Worm (Caenorhabditis elegans) whole organism, L2 larva: ENCODE measurements around the gene tag-275.
A peak's percentile ranks its signal among the peaks of the same experiment; 100 is the strongest.

Experiments used
- C34F6.9 ChIP-seq: fragments of 150-350 bp; optimal IDR thresholded peaks from 2 replicates; lab custom pipeline; 2014; ENCODE audit warnings: missing biosample characterization, missing genetic modification characterization
- R02D3.7 ChIP-seq: fragments of 150-350 bp; optimal IDR thresholded peaks from 2 replicates; lab custom pipeline; 2014; ENCODE audit warnings: missing biosample characterization, missing genetic modification characterization
- Y55F3AM.14 ChIP-seq: fragments of 200-800 bp; sonication (Bioruptor generic); optimal IDR thresholded peaks from 2 replicates; lab custom pipeline; 2018; ENCODE audit warnings: mild to moderate bottlenecking, missing genetic modification characterization, missing compliant biosample characterization
- ZK546.5 ChIP-seq: sonication (generic microtip); optimal IDR thresholded peaks from 2 replicates; lab custom pipeline; 2017; ENCODE audit warnings: missing biosample characterization, missing genetic modification characterization
- alr-1 ChIP-seq: fragments of 150-350 bp; optimal IDR thresholded peaks from 2 replicates; lab custom pipeline; 2014; ENCODE audit warnings: missing biosample characterization, missing genetic modification characterization
- aly-2 ChIP-seq: fragments of 150-350 bp; optimal IDR thresholded peaks from 2 replicates; lab custom pipeline; 2014; ENCODE audit warnings: missing biosample characterization, missing genetic modification characterization
- ama-1 ChIP-seq: fragments of 150-350 bp; optimal IDR thresholded peaks from 2 replicates; lab custom pipeline; 2018; ENCODE audit warnings: inconsistent platforms
- blmp-1 ChIP-seq: sonication (generic microtip); optimal IDR thresholded peaks from 2 replicates; lab custom pipeline; 2017; ENCODE audit warnings: missing genetic modification characterization, mild to moderate bottlenecking, missing compliant biosample characterization, antibody characterized with exemption, moderate library complexity; ENCODE audit not compliant: insufficient read depth
- ceh-16 ChIP-seq: fragments of 150-350 bp; optimal IDR thresholded peaks from 2 replicates; lab custom pipeline; 2014; ENCODE audit warnings: missing biosample characterization, missing genetic modification characterization
- ceh-82 ChIP-seq: fragments of 150-350 bp; optimal IDR thresholded peaks from 2 replicates; lab custom pipeline; 2014; ENCODE audit warnings: missing biosample characterization, missing genetic modification characterization
- crh-2 ChIP-seq: sonication (generic microtip); optimal IDR thresholded peaks from 2 replicates; lab custom pipeline; 2017; ENCODE audit warnings: missing biosample characterization, missing genetic modification characterization
- egl-27 ChIP-seq: sonication (generic microtip); optimal IDR thresholded peaks from 3 replicates; lab custom pipeline; 2017; ENCODE audit warnings: missing biosample characterization, missing genetic modification reagents, missing genetic modification characterization
- elt-3 ChIP-seq: sonication (generic microtip); optimal IDR thresholded peaks from 2 replicates; lab custom pipeline; 2017; ENCODE audit warnings: missing biosample characterization, missing genetic modification characterization
- fos-1 ChIP-seq: fragments of 150-350 bp; optimal IDR thresholded peaks from 2 replicates; lab custom pipeline; 2014; ENCODE audit warnings: missing biosample characterization, missing genetic modification characterization
- gmeb-1 ChIP-seq: fragments of 150-350 bp; optimal IDR thresholded peaks from 2 replicates; lab custom pipeline; 2014; ENCODE audit warnings: missing biosample characterization, missing genetic modification characterization
- lin-11 ChIP-seq: fragments of 150-350 bp; sonication (generic microtip); optimal IDR thresholded peaks from 2 replicates; lab custom pipeline; 2014; ENCODE audit warnings: missing biosample characterization, missing genetic modification characterization, inconsistent platforms, mixed read lengths
- lin-13 ChIP-seq: fragments of 150-350 bp; optimal IDR thresholded peaks from 2 replicates; lab custom pipeline; 2014; ENCODE audit warnings: missing biosample characterization, missing genetic modification reagents, missing genetic modification characterization
- mab-5 ChIP-seq: fragments of 150-350 bp; optimal IDR thresholded peaks from 2 replicates; lab custom pipeline; 2014; ENCODE audit warnings: missing biosample characterization, missing genetic modification characterization
- mdl-1 ChIP-seq, 2 experiments: fragments of 150-350 bp in 1 of 2; sonication (generic microtip) in 1 of 2; optimal IDR thresholded peaks; 2 replicates each; lab custom pipeline; 2017; ENCODE audit warnings: missing biosample characterization in 2 of 2, missing genetic modification characterization in 2 of 2
- nhr-10 ChIP-seq: sonication (generic microtip); optimal IDR thresholded peaks from 2 replicates; lab custom pipeline; 2017; ENCODE audit warnings: missing biosample characterization, missing genetic modification characterization
- nhr-11 ChIP-seq: fragments of 150-350 bp; optimal IDR thresholded peaks from 2 replicates; lab custom pipeline; 2014; ENCODE audit warnings: missing biosample characterization, missing genetic modification characterization
- nhr-12 ChIP-seq: fragments of 150-350 bp; optimal IDR thresholded peaks from 2 replicates; lab custom pipeline; 2014; ENCODE audit warnings: missing biosample characterization, missing genetic modification characterization
- nhr-129 ChIP-seq: fragments of 150-350 bp; optimal IDR thresholded peaks from 2 replicates; lab custom pipeline; 2014; ENCODE audit warnings: missing biosample characterization, missing genetic modification characterization
- nhr-21 ChIP-seq: fragments of 150-350 bp; optimal IDR thresholded peaks from 2 replicates; lab custom pipeline; 2014; ENCODE audit warnings: missing biosample characterization, missing genetic modification characterization
- nhr-23 ChIP-seq: fragments of 150-350 bp; optimal IDR thresholded peaks from 2 replicates; lab custom pipeline; 2014; ENCODE audit warnings: missing biosample characterization, missing genetic modification reagents, missing genetic modification characterization
- nhr-237 ChIP-seq: fragments of 150-350 bp; optimal IDR thresholded peaks from 2 replicates; lab custom pipeline; 2014; ENCODE audit warnings: missing biosample characterization, missing genetic modification characterization
- nhr-25 ChIP-seq: fragments of 150-350 bp; sonication (generic microtip); optimal IDR thresholded peaks from 3 replicates; lab custom pipeline; 2014; ENCODE audit warnings: missing biosample characterization, missing genetic modification characterization
- nhr-77 ChIP-seq: fragments of 150-350 bp; optimal IDR thresholded peaks from 2 replicates; lab custom pipeline; 2014; ENCODE audit warnings: missing biosample characterization, missing genetic modification characterization
- peb-1 ChIP-seq: fragments of 150-350 bp; optimal IDR thresholded peaks from 2 replicates; lab custom pipeline; 2014; ENCODE audit warnings: missing biosample characterization, missing genetic modification characterization
- skn-1 ChIP-seq: sonication (generic microtip); optimal IDR thresholded peaks from 2 replicates; lab custom pipeline; 2017; ENCODE audit warnings: missing biosample characterization, missing genetic modification characterization
- sma-3 ChIP-seq: sonication (generic microtip); optimal IDR thresholded peaks from 2 replicates; lab custom pipeline; 2016; ENCODE audit warnings: missing genetic modification reagents, missing genetic modification characterization, missing compliant biosample characterization
- sma-9 ChIP-seq, 2 experiments: fragments of 150-350 bp in 1 of 2; sonication (generic microtip) in 1 of 2; optimal IDR thresholded peaks; 2 replicates each; lab custom pipeline; 2014 to 2016; ENCODE audit warnings: missing genetic modification characterization in 2 of 2, mild to moderate bottlenecking in 1 of 2, missing biosample characterization in 1 of 2, missing compliant biosample characterization in 1 of 2, missing genetic modification reagents in 1 of 2, moderate library complexity in 1 of 2
- snpc-4 ChIP-seq: fragments of 150-350 bp; optimal IDR thresholded peaks from 2 replicates; lab custom pipeline; 2014; ENCODE audit warnings: missing biosample characterization, missing genetic modification characterization
- unc-39 ChIP-seq: fragments of 150-350 bp; optimal IDR thresholded peaks from 2 replicates; lab custom pipeline; 2014; ENCODE audit warnings: missing biosample characterization, missing genetic modification characterization
- unc-62 ChIP-seq: fragments of 150-350 bp; optimal IDR thresholded peaks from 2 replicates; lab custom pipeline; 2014; ENCODE audit warnings: missing biosample characterization, missing genetic modification reagents, missing genetic modification characterization
- ztf-1 ChIP-seq: fragments of 200-800 bp; sonication (Bioruptor generic); conservative IDR thresholded peaks from 2 replicates; pipeline ENCODE4 v1.3.6; 2022; ENCODE audit warnings: missing genetic modification characterization, missing compliant biosample characterization
- ztf-11 ChIP-seq: sonication (generic microtip); optimal IDR thresholded peaks from 2 replicates; lab custom pipeline; 2017; ENCODE audit warnings: missing biosample characterization, missing genetic modification characterization

The tag-275 gene

DNA sequence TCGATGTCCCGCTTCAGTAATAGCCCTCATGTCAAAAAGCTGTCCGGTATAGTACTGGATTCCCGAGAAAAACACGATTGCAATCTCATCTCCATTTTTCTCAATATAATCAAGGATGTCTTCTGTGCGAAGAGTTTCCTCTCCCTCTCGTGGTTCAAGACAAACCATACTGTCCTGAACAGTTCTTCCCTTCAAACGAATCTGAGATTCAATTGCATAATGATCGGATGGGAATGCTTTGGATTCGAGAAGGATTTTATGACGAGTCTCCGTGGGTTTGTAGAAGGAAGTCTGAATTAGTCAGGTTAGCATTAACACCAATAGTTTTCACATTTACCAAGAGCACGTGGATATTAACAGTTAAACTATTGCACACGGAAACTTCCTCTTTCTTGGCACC, 42.4 kb downstream of the tag-275 start:
- TF ChIP-seq nhr-10 (tag; lab: Kevin White, UChicago) (no peak), nhr-237 (tag; lab: Kevin White, UChicago) (no peak), ama-1 (no peak), ceh-82 (no peak), nhr-21 (tag; lab: Kevin White, UChicago) (no peak), C34F6.9 (tag; lab: Kevin White, UChicago) (no peak), nhr-129 (tag; lab: Kevin White, UChicago) (no peak), alr-1 (no peak), lin-13 (no peak), nhr-12 (no peak), ztf-11 (no peak), egl-27 (tag; lab: Kevin White, UChicago) (no peak), elt-3 (tag; lab: Kevin White, UChicago) (no peak), mdl-1 (tag; optimal IDR thresholded peaks at IDR 0.05; lab: Kevin White, UChicago) (no peak), ztf-1 (no peak), unc-39 (no peak), unc-62 (GFP tag; lab: Kevin White, UChicago) (no peak), Y55F3AM.14 (GFP tag; lab: Kevin White, UChicago) (no peak), blmp-1 (tag; lab: Kevin White, UChicago) (no peak), mab-5 (no peak)

DNA sequence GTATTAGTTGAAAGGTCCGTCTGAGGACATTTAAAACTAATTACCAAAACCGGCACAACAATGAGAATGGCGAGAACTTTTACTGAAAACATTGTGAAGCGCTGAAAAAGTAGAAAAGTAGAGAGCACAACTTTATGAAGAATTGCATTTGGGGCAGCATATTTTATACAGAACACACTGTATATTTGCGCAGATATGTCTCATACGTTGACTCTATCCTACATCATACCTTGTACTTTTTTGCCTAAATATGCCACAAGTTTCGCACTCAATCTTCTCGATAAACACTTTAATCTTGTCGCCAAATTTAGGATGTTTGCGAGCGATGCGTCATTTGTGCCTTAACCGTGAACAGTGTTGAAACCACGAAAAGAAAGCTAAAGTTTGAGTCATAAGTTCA, 47.1 kb downstream of the tag-275 start, which contains the start of gene C15H9.11:
Gene C15H9.11 (minus strand): TSS at position 101 of the 400 bp plus-strand sequence.
- TF ChIP-seq ztf-11 (no peak), elt-3 (tag; lab: Kevin White, UChicago) (no peak), ZK546.5 (no peak), nhr-10 (tag; lab: Kevin White, UChicago) (no peak)

ce11 chrX:6100395-6101099, 49.8 kb downstream of the tag-275 start:
- TF ChIP-seq fos-1 (tag; lab: Kevin White, UChicago) (peak; percentile 65), ceh-16 (tag; lab: Kevin White, UChicago) (no peak), lin-11 (tag; lab: Kevin White, UChicago) (no peak), C34F6.9 (tag; lab: Kevin White, UChicago) (no peak), aly-2 (tag; lab: Kevin White, UChicago) (no peak), nhr-21 (tag; lab: Kevin White, UChicago) (no peak), gmeb-1 (no peak), unc-62 (GFP tag; lab: Kevin White, UChicago) (no peak), blmp-1 (tag; lab: Kevin White, UChicago) (peak; percentile 16), nhr-11 (tag; lab: Kevin White, UChicago) (no peak), snpc-4 (tag; lab: Kevin White, UChicago) (no peak), R02D3.7 (tag; lab: Kevin White, UChicago) (no peak), nhr-77 (tag; lab: Kevin White, UChicago) (no peak), lin-13 (no peak), sma-9 (GFP tag; optimal IDR thresholded peaks at IDR 0.05; lab: Kevin White, UChicago) (no peak), sma-9 (tag; optimal IDR thresholded peaks at IDR 0.05; lab: Kevin White, UChicago) (no peak), Y55F3AM.14 (GFP tag; lab: Kevin White, UChicago) (no peak), elt-3 (tag; lab: Kevin White, UChicago) (no peak), ztf-11 (no peak), peb-1 (tag; lab: Kevin White, UChicago) (no peak), nhr-23 (no peak), nhr-25 (tag; lab: Kevin White, UChicago) (peak; percentile 48), sma-3 (GFP tag; lab: Kevin White, UChicago) (no peak), skn-1 (no peak)

DNA sequence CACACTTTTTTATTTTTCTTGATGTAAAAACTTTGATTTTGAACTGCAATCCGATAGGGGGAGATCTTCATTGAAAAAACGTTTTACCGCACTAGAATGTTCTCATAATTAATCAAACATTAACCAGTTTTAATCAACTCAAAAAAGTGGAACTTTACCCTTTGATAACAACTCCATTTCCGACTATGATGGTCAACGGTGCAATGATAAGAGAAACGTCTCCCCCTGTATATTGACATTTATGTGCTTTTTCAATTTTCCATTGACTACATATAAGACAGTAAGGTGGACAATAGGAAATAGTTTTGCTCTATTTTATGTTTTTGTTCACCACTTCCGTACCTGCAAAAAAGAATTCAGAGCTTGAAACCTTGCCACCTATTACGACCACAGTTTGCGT, 51.9 kb downstream of the tag-275 start:
- TF ChIP-seq sma-9 (GFP tag; optimal IDR thresholded peaks at IDR 0.05; lab: Kevin White, UChicago) = peak; percentile 44
- no peak for TF ChIP-seq sma-9 (tag; optimal IDR thresholded peaks at IDR 0.05; lab: Kevin White, UChicago)
- TF ChIP-seq fos-1 (tag; lab: Kevin White, UChicago) = peak; percentile 74
- TF ChIP-seq nhr-129 (tag; lab: Kevin White, UChicago) = no peak
- peak; percentile 10 for TF ChIP-seq crh-2 (tag; lab: Kevin White, UChicago)
